Worm (Caenorhabditis elegans) whole organism, early embryonic: ENCODE results near the gene Y39B6A.43.

Experiments
- B0310.2 ChIP-seq: sonication (generic microtip); optimal IDR thresholded peaks from 2 replicates; lab custom pipeline; 2016; ENCODE audit warnings: mild to moderate bottlenecking, missing genetic modification characterization, missing compliant biosample characterization
- F13C5.2 ChIP-seq: sonication (generic microtip); optimal IDR thresholded peaks from 2 replicates; lab custom pipeline; 2017; ENCODE audit warnings: mild to moderate bottlenecking, missing genetic modification characterization, inconsistent platforms, missing compliant biosample characterization
- aly-1 ChIP-seq: sonication (generic microtip); optimal IDR thresholded peaks from 2 replicates; lab custom pipeline; 2016; ENCODE audit warnings: missing genetic modification characterization, missing compliant biosample characterization
- ama-1 ChIP-seq: fragments of 150-350 bp; optimal IDR thresholded peaks from 2 replicates; lab custom pipeline; 2014
- ceh-13 ChIP-seq: fragments of 200-800 bp; sonication (Bioruptor generic); optimal IDR thresholded peaks from 2 replicates; lab custom pipeline; 2018; ENCODE audit warnings: mild to moderate bottlenecking, missing genetic modification characterization, missing compliant biosample characterization
- ceh-36 ChIP-seq: sonication (generic microtip); optimal IDR thresholded peaks from 2 replicates; lab custom pipeline; 2016; ENCODE audit warnings: missing genetic modification characterization, inconsistent platforms, missing compliant biosample characterization
- ets-7 ChIP-seq: sonication (generic microtip); optimal IDR thresholded peaks from 2 replicates; lab custom pipeline; 2016; ENCODE audit warnings: missing genotype, missing genetic modification characterization, missing compliant biosample characterization
- flt-1 ChIP-seq: fragments of 200-800 bp; sonication (Bioruptor generic); IDR thresholded peaks from 2 replicates; pipeline ENCODE4 v1.3.6; 2022; ENCODE audit warnings: missing genetic modification characterization, missing compliant biosample characterization
- hmbx-1 ChIP-seq: sonication (generic microtip); optimal IDR thresholded peaks from 2 replicates; lab custom pipeline; 2016; ENCODE audit warnings: mild to moderate bottlenecking, missing genetic modification characterization, missing compliant biosample characterization
- hmg-4 ChIP-seq: fragments of 200-800 bp; sonication (Bioruptor generic); optimal IDR thresholded peaks from 2 replicates; lab custom pipeline; 2018; ENCODE audit warnings: mild to moderate bottlenecking, missing genetic modification characterization, missing compliant biosample characterization
- hnd-1 ChIP-seq: sonication (generic microtip); optimal IDR thresholded peaks from 2 replicates; lab custom pipeline; 2016; ENCODE audit warnings: missing genetic modification characterization, missing compliant biosample characterization
- pes-1 ChIP-seq: fragments of 200-800 bp; sonication (Bioruptor generic); IDR thresholded peaks from 2 replicates; pipeline ENCODE4 v1.3.6; 2022; ENCODE audit warnings: missing genetic modification reagents, missing genetic modification characterization, missing compliant biosample characterization
- scrt-1 ChIP-seq: fragments of 200-800 bp; sonication (Bioruptor generic); IDR thresholded peaks from 2 replicates; pipeline ENCODE4 v1.3.6; 2022; ENCODE audit warnings: missing genetic modification characterization, missing compliant biosample characterization
- sea-1 ChIP-seq: fragments of 200-800 bp; sonication (Bioruptor generic); conservative IDR thresholded peaks from 2 replicates; pipeline ENCODE4 v1.3.6; 2022; ENCODE audit warnings: missing genetic modification characterization, missing compliant biosample characterization
- tbx-11 ChIP-seq: fragments of 200-800 bp; sonication (Bioruptor generic); IDR thresholded peaks from 2 replicates; pipeline ENCODE4 v1.3.6; 2022; ENCODE audit warnings: missing genetic modification characterization, missing compliant biosample characterization
- tbx-37 ChIP-seq: fragments of 200-800 bp; sonication (Bioruptor generic); conservative IDR thresholded peaks from 2 replicates; pipeline ENCODE4 v1.3.6; 2022; ENCODE audit warnings: missing genetic modification reagents, missing genetic modification characterization, missing compliant biosample characterization
- tra-4 ChIP-seq: sonication (generic microtip); optimal IDR thresholded peaks from 2 replicates; lab custom pipeline; 2017; ENCODE audit warnings: missing genetic modification characterization, missing compliant biosample characterization

The Y39B6A.43 gene

ce11 chrV:18993535-18993990, 25.9 kb upstream of the Y39B6A.43 start, which contains the start of gene gtf-2F2:
gtf-2F2 (plus strand) TSS chrV:18993940.
- TF ChIP-seq tbx-37 (GFP tag; lab: Robert Waterston, UW), result no peak
- TF ChIP-seq pes-1 (GFP tag; lab: Robert Waterston, UW), result no peak
- no peak for TF ChIP-seq B0310.2
- TF ChIP-seq hmg-4, result no peak
- no peak for TF ChIP-seq hmbx-1
- no peak for TF ChIP-seq scrt-1 (GFP tag; lab: Robert Waterston, UW)
- no peak for TF ChIP-seq hnd-1
- no peak for TF ChIP-seq aly-1
- no peak for TF ChIP-seq tra-4 (tag; lab: Kevin White, UChicago)
- TF ChIP-seq tbx-11 (GFP tag; lab: Robert Waterston, UW), result no peak
- no peak for TF ChIP-seq ets-7
- no peak for TF ChIP-seq F13C5.2 (tag; lab: Kevin White, UChicago)
- no peak for TF ChIP-seq flt-1 (GFP tag; lab: Robert Waterston, UW)
- no peak for TF ChIP-seq ceh-36 (tag; lab: Kevin White, UChicago)
- TF ChIP-seq ceh-13 (GFP tag; lab: Kevin White, UChicago), result no peak
- TF ChIP-seq ama-1 (lab: Kevin White, UChicago), result no peak
- TF ChIP-seq sea-1 (GFP tag; lab: Robert Waterston, UW), result no peak

DNA sequence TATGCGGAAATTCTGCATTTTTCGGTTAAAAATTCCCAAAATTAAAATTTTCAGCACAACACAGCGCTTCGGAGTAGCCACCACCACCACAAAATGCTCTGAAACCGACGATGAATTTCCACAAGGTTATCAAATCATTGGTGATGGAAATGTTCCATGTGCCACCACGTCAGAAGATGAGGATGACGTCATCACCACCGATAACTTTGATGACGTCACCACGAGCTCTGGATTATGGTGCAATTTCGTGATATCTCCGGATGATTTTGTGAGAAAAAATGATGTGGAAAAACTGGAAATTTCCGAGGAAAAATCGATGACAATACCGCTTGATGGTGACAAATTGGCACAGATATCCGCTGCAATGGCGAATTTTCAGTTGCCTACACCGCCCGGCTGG, 25.4 kb upstream of the Y39B6A.43 start:
- TF ChIP-seq ama-1 (lab: Kevin White, UChicago) (no peak), tbx-11 (GFP tag; lab: Robert Waterston, UW) (no peak), ets-7 (no peak), ceh-36 (tag; lab: Kevin White, UChicago) (no peak), tra-4 (tag; lab: Kevin White, UChicago) (no peak), ceh-13 (GFP tag; lab: Kevin White, UChicago) (no peak), F13C5.2 (tag; lab: Kevin White, UChicago) (no peak), scrt-1 (GFP tag; lab: Robert Waterston, UW) (no peak), B0310.2 (no peak)

- TF ChIP-seq aly-1 (no peak), ceh-36 (tag; lab: Kevin White, UChicago) (no peak), ets-7 (no peak), tbx-37 (GFP tag; lab: Robert Waterston, UW) (no peak), tbx-11 (GFP tag; lab: Robert Waterston, UW) (no peak), hnd-1 (no peak), scrt-1 (GFP tag; lab: Robert Waterston, UW) (no peak), hmg-4 (no peak), B0310.2 (no peak), pes-1 (GFP tag; lab: Robert Waterston, UW) (no peak), sea-1 (GFP tag; lab: Robert Waterston, UW) (no peak), ama-1 (lab: Kevin White, UChicago) (no peak), hmbx-1 (no peak), ceh-13 (GFP tag; lab: Kevin White, UChicago) (no peak), flt-1 (GFP tag; lab: Robert Waterston, UW) (no peak), F13C5.2 (tag; lab: Kevin White, UChicago) (no peak), tra-4 (tag; lab: Kevin White, UChicago) (no peak)
Measured at ce11 chrV:18990958-18991357, 23.3 kb upstream of the Y39B6A.43 start.

ce11 chrV:18990238-18990901, 22.7 kb upstream of the Y39B6A.43 start, which contains the start of the genes reps-1 and Y39B6A.37:
reps-1 (minus strand) TSS chrV:18990500.
Y39B6A.37 (plus strand) TSS chrV:18990851.
- no peak for TF ChIP-seq hmbx-1
- peak; percentile 43; the same call in 1 of the 2 replicates for TF ChIP-seq pes-1 (GFP tag; lab: Robert Waterston, UW)
- peak; percentile 34 for TF ChIP-seq F13C5.2 (tag; lab: Kevin White, UChicago)
- TF ChIP-seq hnd-1, result no peak

DNA sequence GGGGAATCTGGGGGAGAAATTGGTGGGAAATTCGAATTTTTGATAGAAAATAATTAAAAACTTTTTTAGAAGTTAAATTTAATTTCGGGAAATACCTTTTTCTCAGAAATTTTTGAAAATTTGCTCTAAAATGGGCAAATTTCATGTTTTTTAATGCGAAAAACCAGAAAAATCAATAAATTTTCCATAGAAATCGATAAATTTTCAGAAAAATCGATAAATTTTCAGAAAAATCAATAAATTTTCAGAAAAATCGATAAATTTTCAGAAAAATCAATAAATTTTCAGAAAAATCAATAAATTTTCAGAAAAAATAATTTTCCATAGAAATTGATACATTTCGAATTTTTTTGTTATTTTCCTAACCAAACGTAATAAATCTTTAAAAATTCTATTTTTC, 18.5 kb upstream of the Y39B6A.43 start:
- TF ChIP-seq tbx-11 (GFP tag; lab: Robert Waterston, UW), result no peak
- TF ChIP-seq F13C5.2 (tag; lab: Kevin White, UChicago), result no peak
- no peak for TF ChIP-seq pes-1 (GFP tag; lab: Robert Waterston, UW)
- no peak for TF ChIP-seq hmbx-1
- TF ChIP-seq flt-1 (GFP tag; lab: Robert Waterston, UW), result no peak
- no peak for TF ChIP-seq aly-1

DNA sequence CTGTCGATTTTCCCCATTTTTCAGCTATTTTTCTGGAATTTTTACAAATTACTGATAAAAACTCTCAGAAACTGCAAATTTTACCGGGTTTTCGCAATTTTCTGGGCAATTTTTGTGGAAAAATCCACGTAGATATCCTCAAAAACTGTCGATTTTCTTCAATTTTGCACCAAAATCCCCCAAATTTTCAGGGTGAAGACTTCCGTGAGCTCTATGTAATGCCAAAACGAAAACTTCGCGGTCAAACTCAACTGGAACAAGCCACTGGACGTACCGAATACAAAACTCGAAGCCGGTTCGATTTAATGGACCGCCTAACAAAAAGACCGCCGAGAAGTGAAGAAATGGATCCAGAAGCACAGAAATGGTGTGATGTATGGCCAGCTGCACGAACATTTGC, 14.1 kb upstream of the Y39B6A.43 start:
- TF ChIP-seq F13C5.2 (tag; lab: Kevin White, UChicago), result no peak
- no peak for TF ChIP-seq ets-7
- no peak for TF ChIP-seq hnd-1
- no peak for TF ChIP-seq pes-1 (GFP tag; lab: Robert Waterston, UW)
- TF ChIP-seq ceh-13 (GFP tag; lab: Kevin White, UChicago), result no peak
- no peak for TF ChIP-seq tbx-11 (GFP tag; lab: Robert Waterston, UW)
- no peak for TF ChIP-seq scrt-1 (GFP tag; lab: Robert Waterston, UW)
- TF ChIP-seq flt-1 (GFP tag; lab: Robert Waterston, UW), result no peak
- no peak for TF ChIP-seq hmbx-1
- no peak for TF ChIP-seq sea-1 (GFP tag; lab: Robert Waterston, UW)
- no peak for TF ChIP-seq hmg-4
- no peak for TF ChIP-seq B0310.2
- no peak for TF ChIP-seq ceh-36 (tag; lab: Kevin White, UChicago)
- no peak for TF ChIP-seq tra-4 (tag; lab: Kevin White, UChicago)

- TF ChIP-seq hnd-1 (no peak), ceh-36 (tag; lab: Kevin White, UChicago) (no peak), ceh-13 (GFP tag; lab: Kevin White, UChicago) (no peak), tra-4 (tag; lab: Kevin White, UChicago) (no peak), hmg-4 (no peak), aly-1 (no peak), flt-1 (GFP tag; lab: Robert Waterston, UW) (no peak), tbx-11 (GFP tag; lab: Robert Waterston, UW) (no peak), ets-7 (peak; percentile 8), B0310.2 (no peak), ama-1 (lab: Kevin White, UChicago) (no peak), scrt-1 (GFP tag; lab: Robert Waterston, UW) (no peak), pes-1 (GFP tag; lab: Robert Waterston, UW) (peak; percentile 70), F13C5.2 (tag; lab: Kevin White, UChicago) (no peak), tbx-37 (GFP tag; lab: Robert Waterston, UW) (peak; percentile 87), hmbx-1 (no peak), sea-1 (GFP tag; lab: Robert Waterston, UW) (0 out of 2 replicates have a peak, but pooled peaks have one; percentile 26)
Measured at ce11 chrV:18980980-18981529, 13.4 kb upstream of the Y39B6A.43 start, which contains the start of the genes mrps-35 and sws-1. mrps-35 (plus strand) TSS chrV:18981306. sws-1 (minus strand) TSS chrV:18981479.
